Worm (Caenorhabditis elegans) whole organism, L2 larva: Measurements from ENCODE around the gene T12G3.11.

Source experiments
- C34F6.9 ChIP-seq: fragments of 150-350 bp; optimal IDR thresholded peaks from 2 replicates; lab custom pipeline; 2014; ENCODE audit warnings: missing biosample characterization, missing genetic modification characterization
- R02D3.7 ChIP-seq: fragments of 150-350 bp; optimal IDR thresholded peaks from 2 replicates; lab custom pipeline; 2014; ENCODE audit warnings: missing biosample characterization, missing genetic modification characterization
- Y55F3AM.14 ChIP-seq: fragments of 200-800 bp; sonication (Bioruptor generic); optimal IDR thresholded peaks from 2 replicates; lab custom pipeline; 2018; ENCODE audit warnings: mild to moderate bottlenecking, missing genetic modification characterization, missing compliant biosample characterization
- ZK546.5 ChIP-seq: sonication (generic microtip); optimal IDR thresholded peaks from 2 replicates; lab custom pipeline; 2017; ENCODE audit warnings: missing biosample characterization, missing genetic modification characterization
- aly-2 ChIP-seq: fragments of 150-350 bp; optimal IDR thresholded peaks from 2 replicates; lab custom pipeline; 2014; ENCODE audit warnings: missing biosample characterization, missing genetic modification characterization
- ama-1 ChIP-seq: fragments of 150-350 bp; optimal IDR thresholded peaks from 2 replicates; lab custom pipeline; 2018; ENCODE audit warnings: inconsistent platforms
- blmp-1 ChIP-seq: sonication (generic microtip); optimal IDR thresholded peaks from 2 replicates; lab custom pipeline; 2017; ENCODE audit warnings: missing genetic modification characterization, mild to moderate bottlenecking, missing compliant biosample characterization, antibody characterized with exemption, moderate library complexity; ENCODE audit not compliant: insufficient read depth
- ceh-16 ChIP-seq: fragments of 150-350 bp; optimal IDR thresholded peaks from 2 replicates; lab custom pipeline; 2014; ENCODE audit warnings: missing biosample characterization, missing genetic modification characterization
- crh-2 ChIP-seq: sonication (generic microtip); optimal IDR thresholded peaks from 2 replicates; lab custom pipeline; 2017; ENCODE audit warnings: missing biosample characterization, missing genetic modification characterization
- dmd-4 ChIP-seq: sonication (generic microtip); optimal IDR thresholded peaks from 2 replicates; lab custom pipeline; 2017; ENCODE audit warnings: missing biosample characterization, missing genetic modification characterization
- egl-27 ChIP-seq: sonication (generic microtip); optimal IDR thresholded peaks from 3 replicates; lab custom pipeline; 2017; ENCODE audit warnings: missing biosample characterization, missing genetic modification reagents, missing genetic modification characterization
- elt-1 ChIP-seq: fragments of 150-350 bp; optimal IDR thresholded peaks from 2 replicates; lab custom pipeline; 2014; ENCODE audit warnings: missing biosample characterization, missing genetic modification characterization
- fos-1 ChIP-seq: fragments of 150-350 bp; optimal IDR thresholded peaks from 2 replicates; lab custom pipeline; 2014; ENCODE audit warnings: missing biosample characterization, missing genetic modification characterization
- lin-11 ChIP-seq: fragments of 150-350 bp; sonication (generic microtip); optimal IDR thresholded peaks from 2 replicates; lab custom pipeline; 2014; ENCODE audit warnings: missing biosample characterization, missing genetic modification characterization, inconsistent platforms, mixed read lengths
- lin-13 ChIP-seq: fragments of 150-350 bp; optimal IDR thresholded peaks from 2 replicates; lab custom pipeline; 2014; ENCODE audit warnings: missing biosample characterization, missing genetic modification reagents, missing genetic modification characterization
- lsy-2 ChIP-seq, 2 experiments: fragments of 150-350 bp in 1 of 2; sonication (generic microtip) in 1 of 2; optimal IDR thresholded peaks; 2 replicates each; lab custom pipeline; 2014 to 2017; ENCODE audit warnings: missing biosample characterization in 2 of 2, missing genetic modification characterization in 2 of 2
- mdl-1 ChIP-seq, 2 experiments: fragments of 150-350 bp in 1 of 2; sonication (generic microtip) in 1 of 2; optimal IDR thresholded peaks; 2 replicates each; lab custom pipeline; 2017; ENCODE audit warnings: missing biosample characterization in 2 of 2, missing genetic modification characterization in 2 of 2
- nhr-10 ChIP-seq: sonication (generic microtip); optimal IDR thresholded peaks from 2 replicates; lab custom pipeline; 2017; ENCODE audit warnings: missing biosample characterization, missing genetic modification characterization
- nhr-11 ChIP-seq: fragments of 150-350 bp; optimal IDR thresholded peaks from 2 replicates; lab custom pipeline; 2014; ENCODE audit warnings: missing biosample characterization, missing genetic modification characterization
- nhr-129 ChIP-seq: fragments of 150-350 bp; optimal IDR thresholded peaks from 2 replicates; lab custom pipeline; 2014; ENCODE audit warnings: missing biosample characterization, missing genetic modification characterization
- nhr-21 ChIP-seq: fragments of 150-350 bp; optimal IDR thresholded peaks from 2 replicates; lab custom pipeline; 2014; ENCODE audit warnings: missing biosample characterization, missing genetic modification characterization
- nhr-23 ChIP-seq: fragments of 150-350 bp; optimal IDR thresholded peaks from 2 replicates; lab custom pipeline; 2014; ENCODE audit warnings: missing biosample characterization, missing genetic modification reagents, missing genetic modification characterization
- nhr-25 ChIP-seq: fragments of 150-350 bp; sonication (generic microtip); optimal IDR thresholded peaks from 3 replicates; lab custom pipeline; 2014; ENCODE audit warnings: missing biosample characterization, missing genetic modification characterization
- nhr-6 ChIP-seq: fragments of 150-350 bp; optimal IDR thresholded peaks from 2 replicates; lab custom pipeline; 2014; ENCODE audit warnings: missing biosample characterization, missing genetic modification characterization
- sem-4 ChIP-seq: fragments of 150-350 bp; optimal IDR thresholded peaks from 2 replicates; lab custom pipeline; 2014; ENCODE audit warnings: missing biosample characterization, missing genetic modification reagents, missing genetic modification characterization
- skn-1 ChIP-seq: sonication (generic microtip); optimal IDR thresholded peaks from 2 replicates; lab custom pipeline; 2017; ENCODE audit warnings: missing biosample characterization, missing genetic modification characterization
- sma-3 ChIP-seq: sonication (generic microtip); optimal IDR thresholded peaks from 2 replicates; lab custom pipeline; 2016; ENCODE audit warnings: missing genetic modification reagents, missing genetic modification characterization, missing compliant biosample characterization
- sma-9 ChIP-seq, 2 experiments: fragments of 150-350 bp in 1 of 2; sonication (generic microtip) in 1 of 2; optimal IDR thresholded peaks; 2 replicates each; lab custom pipeline; 2014 to 2016; ENCODE audit warnings: missing genetic modification characterization in 2 of 2, mild to moderate bottlenecking in 1 of 2, missing biosample characterization in 1 of 2, missing compliant biosample characterization in 1 of 2, missing genetic modification reagents in 1 of 2, moderate library complexity in 1 of 2
- snpc-4 ChIP-seq: fragments of 150-350 bp; optimal IDR thresholded peaks from 2 replicates; lab custom pipeline; 2014; ENCODE audit warnings: missing biosample characterization, missing genetic modification characterization
- unc-39 ChIP-seq: fragments of 150-350 bp; optimal IDR thresholded peaks from 2 replicates; lab custom pipeline; 2014; ENCODE audit warnings: missing biosample characterization, missing genetic modification characterization
- unc-62 ChIP-seq: fragments of 150-350 bp; optimal IDR thresholded peaks from 2 replicates; lab custom pipeline; 2014; ENCODE audit warnings: missing biosample characterization, missing genetic modification reagents, missing genetic modification characterization
- zag-1 ChIP-seq: fragments of 150-350 bp; optimal IDR thresholded peaks from 2 replicates; lab custom pipeline; 2014; ENCODE audit warnings: missing biosample characterization, missing genetic modification characterization
- ztf-1 ChIP-seq: fragments of 200-800 bp; sonication (Bioruptor generic); conservative IDR thresholded peaks from 2 replicates; pipeline ENCODE4 v1.3.6; 2022; ENCODE audit warnings: missing genetic modification characterization, missing compliant biosample characterization
- ztf-11 ChIP-seq: sonication (generic microtip); optimal IDR thresholded peaks from 2 replicates; lab custom pipeline; 2017; ENCODE audit warnings: missing biosample characterization, missing genetic modification characterization
- ztf-4 ChIP-seq: fragments of 150-350 bp; optimal IDR thresholded peaks from 2 replicates; lab custom pipeline; 2014; ENCODE audit warnings: missing biosample characterization, missing genetic modification characterization

T12G3.11 gene

ce11 chrIV:12044844-12045738 lies 15.5 kb upstream of the T12G3.11 start:
- peak; percentile 36 for TF ChIP-seq nhr-25 (tag; lab: Kevin White, UChicago)
- TF ChIP-seq ceh-16 (tag; lab: Kevin White, UChicago), result peak; percentile 29
- no peak for TF ChIP-seq skn-1 (tag; lab: Kevin White, UChicago)
- peak in 1 of 2 experiments; percentile 21 for TF ChIP-seq lsy-2 (tag; optimal IDR thresholded peaks at IDR 0.05; lab: Kevin White, UChicago)
- peak; percentile 34 for TF ChIP-seq egl-27 (tag; lab: Kevin White, UChicago)
- TF ChIP-seq fos-1 (tag; lab: Kevin White, UChicago), result peak; percentile 28
- no peak for TF ChIP-seq unc-62 (GFP tag; lab: Kevin White, UChicago)
- peak; percentile 83 for TF ChIP-seq sma-9 (GFP tag; optimal IDR thresholded peaks at IDR 0.05; lab: Kevin White, UChicago)
- no peak for TF ChIP-seq sma-9 (tag; optimal IDR thresholded peaks at IDR 0.05; lab: Kevin White, UChicago)
- peak; percentile 64 for TF ChIP-seq nhr-129 (tag; lab: Kevin White, UChicago)
- no peak for TF ChIP-seq nhr-11 (tag; lab: Kevin White, UChicago)
- no peak for TF ChIP-seq lin-13
- peak; percentile 59 for TF ChIP-seq sma-3 (GFP tag; lab: Kevin White, UChicago)
- no peak for TF ChIP-seq C34F6.9
- TF ChIP-seq blmp-1, result peak; percentile 56
- no peak for TF ChIP-seq nhr-23
- TF ChIP-seq nhr-21, result peak; percentile 47

- TF ChIP-seq ZK546.5 (tag; lab: Kevin White, UChicago) (no peak), crh-2 (tag; lab: Kevin White, UChicago) (peak; percentile 36), fos-1 (tag; lab: Kevin White, UChicago) (peak; percentile 16), snpc-4 (tag; lab: Kevin White, UChicago) (no peak), nhr-10 (tag; lab: Kevin White, UChicago) (no peak), sem-4 (tag; lab: Kevin White, UChicago) (no peak), lsy-2 (tag; optimal IDR thresholded peaks at IDR 0.05; lab: Kevin White, UChicago) (no peak), nhr-129 (tag; lab: Kevin White, UChicago) (peak; percentile 61), egl-27 (tag; lab: Kevin White, UChicago) (no peak), dmd-4 (tag; lab: Kevin White, UChicago) (no peak), nhr-21 (no peak), ceh-16 (tag; lab: Kevin White, UChicago) (no peak), ztf-11 (tag; lab: Kevin White, UChicago) (no peak), lin-11 (tag; lab: Kevin White, UChicago) (no peak), ztf-1 (GFP tag; lab: Robert Waterston, UW) (no peak), sma-9 (GFP tag; optimal IDR thresholded peaks at IDR 0.05; lab: Kevin White, UChicago) (peak; percentile 51), sma-9 (tag; optimal IDR thresholded peaks at IDR 0.05; lab: Kevin White, UChicago) (no peak), elt-1 (tag; lab: Kevin White, UChicago) (no peak), unc-39 (no peak), sma-3 (GFP tag; lab: Kevin White, UChicago) (no peak), nhr-23 (no peak)
These were observed 13.5 kb upstream of the T12G3.11 start for ce11 chrIV:12043054-12043453.

DNA sequence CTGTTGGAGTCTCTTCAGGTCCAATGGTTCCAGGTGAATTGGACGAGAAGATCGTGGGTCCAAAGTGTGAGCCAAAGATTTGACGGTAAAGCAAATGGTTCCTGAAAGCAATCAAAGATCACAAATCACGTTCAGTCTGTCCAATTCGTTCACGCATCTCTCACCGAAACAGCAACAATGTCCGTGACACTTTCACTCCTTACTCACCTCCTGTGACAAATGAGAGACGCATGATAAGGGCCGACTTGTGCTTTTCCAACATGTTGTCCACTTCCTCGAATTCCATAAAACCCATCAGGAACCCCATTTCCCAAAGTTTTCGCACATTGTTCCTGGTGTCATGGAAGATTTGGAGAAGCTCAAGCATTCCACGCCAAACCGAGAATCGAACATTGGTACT lies 10.9 kb upstream of the T12G3.11 start:
- TF ChIP-seq aly-2 (tag; lab: Kevin White, UChicago) (no peak), Y55F3AM.14 (GFP tag; lab: Kevin White, UChicago) (no peak), nhr-129 (tag; lab: Kevin White, UChicago) (peak; percentile 35), fos-1 (tag; lab: Kevin White, UChicago) (peak; percentile 60), zag-1 (no peak), R02D3.7 (tag; lab: Kevin White, UChicago) (no peak), sma-9 (GFP tag; optimal IDR thresholded peaks at IDR 0.05; lab: Kevin White, UChicago) (peak; percentile 23), sma-9 (tag; optimal IDR thresholded peaks at IDR 0.05; lab: Kevin White, UChicago) (no peak), mdl-1 (tag; optimal IDR thresholded peaks at IDR 0.05; lab: Kevin White, UChicago) (no peak)

- TF ChIP-seq lin-13, result peak; percentile 11
- no peak for TF ChIP-seq ztf-11 (tag; lab: Kevin White, UChicago)
- TF ChIP-seq ama-1, result peak; percentile 51
- TF ChIP-seq aly-2 (tag; lab: Kevin White, UChicago), result no peak
- peak in 1 of 2 experiments; percentile 63 for TF ChIP-seq lsy-2 (tag; optimal IDR thresholded peaks at IDR 0.05; lab: Kevin White, UChicago)
- peak; percentile 64 for TF ChIP-seq sem-4 (tag; lab: Kevin White, UChicago)
- peak; percentile 6 for TF ChIP-seq nhr-129 (tag; lab: Kevin White, UChicago)
- TF ChIP-seq nhr-6 (tag; lab: Kevin White, UChicago), result peak; percentile 1
- peak; percentile 47 for TF ChIP-seq sma-3 (GFP tag; lab: Kevin White, UChicago)
- peak; percentile 48 for TF ChIP-seq nhr-25 (tag; lab: Kevin White, UChicago)
- TF ChIP-seq ztf-4 (tag; lab: Kevin White, UChicago), result peak; percentile 61
These were observed 7.4 kb upstream of the T12G3.11 start for ce11 chrIV:12036924-12037323.
